Worm (Caenorhabditis elegans): Measurements from ENCODE around the gene W06F12.2.

ce11 chrIII:13748312-13748711 lies 16.8 kb upstream of the W06F12.2 start, which contains the start of gene K08E3.2:
- TF ChIP-seq him-1 (tag; optimal IDR thresholded peaks at IDR 0.05) (no peak), dao-5 (tag; optimal IDR thresholded peaks at IDR 0.05) (no peak)
